In genomic region chr2L:16887660-16888573, dm6 we compare ENCODE assay signal across 4 fruit fly cellular contexts.
TF ChIP-seq lines count a peak whose summit lies in the region.

osi (minus strand) TSS chr2L:16887966.
tweek (plus strand) TSS chr2L:16888490.

TF ChIP-seq in whole organism, adult, 20 proteins besides CTCF, POLR2A, EP300 and RAD21 (continued from another document):
- TF ChIP-seq CG14711 (tag; optimal IDR thresholded peaks at IDR 0.05; lab: Kevin White, UChicago), result no peak
- no peak for TF ChIP-seq Clk (GFP tag; optimal IDR thresholded peaks at IDR 0.05; lab: Kevin White, UChicago)
TF ChIP-seq in whole organism, adult: peak in this region for 14.

TF ChIP-seq in whole organism, embryonic, 481 proteins besides CTCF, POLR2A, EP300 and RAD21 (continued from another document and continues in another):
- TF ChIP-seq HmgZ (tag; optimal IDR thresholded peaks at IDR 0.05; lab: Kevin White, UChicago) (peak; percentile 35), CG43689 (GFP tag; IDR thresholded peaks at IDR 0.05; lab: Robert Waterston, UW) (no peak; the same call in 1 of the 2 replicates), jing (GFP tag; optimal IDR thresholded peaks at IDR 0.05; lab: Kevin White, UChicago) (peak; percentile 29), Antp (GFP tag; optimal IDR thresholded peaks at IDR 0.05; lab: Kevin White, UChicago) (no peak), phol (tag; optimal IDR thresholded peaks at IDR 0.05; lab: Kevin White, UChicago) (peak; percentile 72), bcd (GFP tag; optimal IDR thresholded peaks at IDR 0.05; lab: Kevin White, UChicago) (peak; percentile 57), Drgx (GFP tag; IDR thresholded peaks at IDR 0.05; lab: Robert Waterston, UW) (no peak), Dfd (GFP tag; optimal IDR thresholded peaks at IDR 0.05; lab: Kevin White, UChicago) (no peak), schlank (tag; optimal IDR thresholded peaks at IDR 0.05; lab: Kevin White, UChicago) (no peak), Dip2 (GFP tag; IDR thresholded peaks at IDR 0.05; lab: Robert Waterston, UW) (no peak), grau (tag; optimal IDR thresholded peaks at IDR 0.05; lab: Kevin White, UChicago) (peak; percentile 70), CG9437 (GFP tag; optimal IDR thresholded peaks at IDR 0.05; lab: Kevin White, UChicago) (peak; percentile 57), CG31365 (tag; optimal IDR thresholded peaks at IDR 0.05; lab: Kevin White, UChicago) (no peak), Hr39 (optimal IDR thresholded peaks at IDR 0.05; lab: Kevin White, UChicago) (no peak), CG1832 (GFP tag; optimal IDR thresholded peaks at IDR 0.05; lab: Kevin White, UChicago) (no peak), CG12219 (GFP tag; optimal IDR thresholded peaks at IDR 0.05; lab: Kevin White, UChicago) (no peak), Bgb (GFP tag; IDR thresholded peaks at IDR 0.05; lab: Robert Waterston, UW; ENCODE audit: partially characterized antibody) (peak; percentile 94), Atf6 (GFP tag; IDR thresholded peaks at IDR 0.05; lab: Robert Waterston, UW) (no peak), chn (GFP tag; optimal IDR thresholded peaks at IDR 0.05; lab: Kevin White, UChicago) (peak; percentile 36), lola (GFP tag; optimal IDR thresholded peaks at IDR 0.05; lab: Kevin White, UChicago) (peak in 1 of 3 experiments; percentile 78), CG1603 (tag; optimal IDR thresholded peaks at IDR 0.05; lab: Kevin White, UChicago) (peak; percentile 46), slou (GFP tag; optimal IDR thresholded peaks at IDR 0.05; lab: Kevin White, UChicago) (peak; percentile 54), gsb-n (tag; optimal IDR thresholded peaks at IDR 0.05; lab: Kevin White, UChicago) (no peak), eve (GFP tag; optimal IDR thresholded peaks at IDR 0.05; lab: Kevin White, UChicago) (no peak), CG8478 (optimal IDR thresholded peaks at IDR 0.05; lab: Kevin White, UChicago) (no peak), Abd-B (GFP tag; optimal IDR thresholded peaks at IDR 0.05; lab: Kevin White, UChicago) (no peak), Dip3 (GFP tag; optimal IDR thresholded peaks at IDR 0.05; lab: Kevin White, UChicago) (peak; percentile 11), zf30C (GFP tag; optimal IDR thresholded peaks at IDR 0.05; lab: Kevin White, UChicago) (no peak), dan (GFP tag; IDR thresholded peaks at IDR 0.05; lab: Robert Waterston, UW) (no peak), pros (GFP tag; optimal IDR thresholded peaks at IDR 0.05; lab: Kevin White, UChicago) (no peak), CG12942 (GFP tag; optimal IDR thresholded peaks at IDR 0.05; lab: Kevin White, UChicago) (peak; percentile 67), trh (GFP tag; optimal IDR thresholded peaks at IDR 0.05; lab: Kevin White, UChicago) (peak; percentile 47), CG15073 (GFP tag; optimal IDR thresholded peaks at IDR 0.05; lab: Kevin White, UChicago) (peak; percentile 16), Ssrp (tag; optimal IDR thresholded peaks at IDR 0.05; lab: Kevin White, UChicago) (no peak), CG2875 (GFP tag; optimal IDR thresholded peaks at IDR 0.05; lab: Kevin White, UChicago) (no peak), lab (GFP tag; optimal IDR thresholded peaks at IDR 0.05; lab: Kevin White, UChicago) (peak; percentile 23), sr (GFP tag; IDR thresholded peaks at IDR 0.05; lab: Robert Waterston, UW) (no peak), vfl (GFP tag; optimal IDR thresholded peaks at IDR 0.05; lab: Kevin White, UChicago) (peak; percentile 57), CG30020 (tag; optimal IDR thresholded peaks at IDR 0.05; lab: Kevin White, UChicago) (no peak), BEAF-32 (GFP tag; optimal IDR thresholded peaks at IDR 0.05; lab: Kevin White, UChicago) (peak; percentile 94), bsh (GFP tag; optimal IDR thresholded peaks at IDR 0.05; lab: Kevin White, UChicago) (no peak), mirr (GFP tag; optimal IDR thresholded peaks at IDR 0.05; lab: Kevin White, UChicago) (peak; percentile 10), z (GFP tag; IDR thresholded peaks at IDR 0.05; lab: Robert Waterston, UW) (no peak), CkIIα-i1 (GFP tag; IDR thresholded peaks at IDR 0.05; lab: Robert Waterston, UW) (no peak), CG10274 (GFP tag; optimal IDR thresholded peaks at IDR 0.05; lab: Kevin White, UChicago) (no peak)

TF ChIP-seq in whole organism, prepupa, 60 proteins besides CTCF, POLR2A, EP300 and RAD21 (continued from another document):
- TF ChIP-seq lz (GFP tag; optimal IDR thresholded peaks at IDR 0.05; lab: Kevin White, UChicago), result peak; percentile 66
- no peak for TF ChIP-seq CG8319 (GFP tag; optimal IDR thresholded peaks at IDR 0.05; lab: Kevin White, UChicago)
- TF ChIP-seq Met (GFP tag; optimal IDR thresholded peaks at IDR 0.05; lab: Kevin White, UChicago), result peak; percentile 37
- TF ChIP-seq esn (GFP tag; optimal IDR thresholded peaks at IDR 0.05; lab: Kevin White, UChicago), result peak; percentile 70
- TF ChIP-seq CG31627 (GFP tag; optimal IDR thresholded peaks at IDR 0.05; lab: Kevin White, UChicago), result peak; percentile 72
- TF ChIP-seq CG32006 (GFP tag; optimal IDR thresholded peaks at IDR 0.05; lab: Kevin White, UChicago), result peak; percentile 75
- no peak for TF ChIP-seq CG11762 (GFP tag; optimal IDR thresholded peaks at IDR 0.05; lab: Kevin White, UChicago; ENCODE audit: insufficient read depth)
- TF ChIP-seq spab (GFP tag; optimal IDR thresholded peaks at IDR 0.05; lab: Kevin White, UChicago), result no peak
- TF ChIP-seq CG6808 (GFP tag; optimal IDR thresholded peaks at IDR 0.05; lab: Kevin White, UChicago), result no peak
- peak; percentile 0 for TF ChIP-seq CG6792 (GFP tag; optimal IDR thresholded peaks at IDR 0.05; lab: Kevin White, UChicago)
- peak; percentile 4 for TF ChIP-seq fkh (GFP tag; optimal IDR thresholded peaks at IDR 0.05; lab: Kevin White, UChicago)
- no peak for TF ChIP-seq net (GFP tag; optimal IDR thresholded peaks at IDR 0.05; lab: Kevin White, UChicago)
- no peak for TF ChIP-seq CG16779 (tag; optimal IDR thresholded peaks at IDR 0.05; lab: Kevin White, UChicago)
- no peak for TF ChIP-seq dsx (GFP tag; optimal IDR thresholded peaks at IDR 0.05; lab: Kevin White, UChicago; ENCODE audit: poor library complexity, severe bottlenecking)
- peak; percentile 29 for TF ChIP-seq Sox102F (GFP tag; optimal IDR thresholded peaks at IDR 0.05; lab: Kevin White, UChicago)
- no peak for TF ChIP-seq CG7368 (GFP tag; optimal IDR thresholded peaks at IDR 0.05; lab: Kevin White, UChicago)
- peak; percentile 31 for TF ChIP-seq CG8632 (GFP tag; optimal IDR thresholded peaks at IDR 0.05; lab: Kevin White, UChicago)
- TF ChIP-seq vri (GFP tag; optimal IDR thresholded peaks at IDR 0.05; lab: Kevin White, UChicago), result peak; percentile 72
- no peak for TF ChIP-seq CG6854 (GFP tag; optimal IDR thresholded peaks at IDR 0.05; lab: Kevin White, UChicago)
- TF ChIP-seq Hr38 (GFP tag; optimal IDR thresholded peaks at IDR 0.05; lab: Kevin White, UChicago), result no peak
- TF ChIP-seq CG34406 (GFP tag; optimal IDR thresholded peaks at IDR 0.05; lab: Kevin White, UChicago), result peak; percentile 29
- no peak for TF ChIP-seq CG11294 (GFP tag; IDR thresholded peaks at IDR 0.05; lab: Robert Waterston, UW)
- peak; percentile 61 for TF ChIP-seq Hr4 (GFP tag; optimal IDR thresholded peaks at IDR 0.05; lab: Kevin White, UChicago)
- TF ChIP-seq Lpt (GFP tag; optimal IDR thresholded peaks at IDR 0.05; lab: Kevin White, UChicago), result peak; percentile 24
- peak; percentile 75 for TF ChIP-seq svp (GFP tag; lab: Kevin White, UChicago)
- peak; percentile 75 for TF ChIP-seq CG10631 (GFP tag; optimal IDR thresholded peaks at IDR 0.05; lab: Kevin White, UChicago)
- TF ChIP-seq Hr39 (GFP tag; optimal IDR thresholded peaks at IDR 0.05; lab: Kevin White, UChicago), result peak; percentile 59
- TF ChIP-seq Eip93F (GFP tag; optimal IDR thresholded peaks at IDR 0.05; lab: Kevin White, UChicago), result no peak
- TF ChIP-seq pdm3 (GFP tag; optimal IDR thresholded peaks at IDR 0.05; lab: Kevin White, UChicago), result no peak
- no peak; the same call in 2 of the 3 replicates for TF ChIP-seq eg (GFP tag; IDR thresholded peaks at IDR 0.05; lab: Robert Waterston, UW)
- no peak for TF ChIP-seq Blimp-1 (GFP tag; optimal IDR thresholded peaks at IDR 0.05; lab: Kevin White, UChicago)
- TF ChIP-seq fd85E (GFP tag; optimal IDR thresholded peaks at IDR 0.05; lab: Kevin White, UChicago), result no peak
- no peak for TF ChIP-seq CG10669 (GFP tag; optimal IDR thresholded peaks at IDR 0.05; lab: Kevin White, UChicago)
- TF ChIP-seq CG15336 (GFP tag; IDR thresholded peaks at IDR 0.05; lab: Robert Waterston, UW), result no peak
- no peak for TF ChIP-seq CG11902 (GFP tag; optimal IDR thresholded peaks at IDR 0.05; lab: Kevin White, UChicago)
- TF ChIP-seq OdsH (GFP tag; optimal IDR thresholded peaks at IDR 0.05; lab: Kevin White, UChicago), result peak; percentile 48
- TF ChIP-seq cyc (GFP tag; optimal IDR thresholded peaks at IDR 0.05; lab: Kevin White, UChicago), result peak; percentile 54
- no peak for TF ChIP-seq Smox (GFP tag; optimal IDR thresholded peaks at IDR 0.05; lab: Kevin White, UChicago)
- peak; percentile 36; the same call in 1 of the 3 replicates for TF ChIP-seq CG6163 (GFP tag; IDR thresholded peaks at IDR 0.05; lab: Robert Waterston, UW)
- no peak for TF ChIP-seq CG3919 (GFP tag; optimal IDR thresholded peaks at IDR 0.05; lab: Kevin White, UChicago)

TF ChIP-seq in whole organism, wandering third instar larva, 38 proteins besides CTCF, POLR2A, EP300 and RAD21 (continued from another document):
- TF ChIP-seq tai (GFP tag; optimal IDR thresholded peaks at IDR 0.05; lab: Kevin White, UChicago), result no peak
- TF ChIP-seq Dif (GFP tag; optimal IDR thresholded peaks at IDR 0.05; lab: Kevin White, UChicago; ENCODE audit: partially characterized antibody), result no peak
- TF ChIP-seq woc (GFP tag; optimal IDR thresholded peaks at IDR 0.05; lab: Kevin White, UChicago), result peak; percentile 87
- TF ChIP-seq Rel (GFP tag; optimal IDR thresholded peaks at IDR 0.05; lab: Kevin White, UChicago), result no peak
- peak; percentile 100 for TF ChIP-seq Rel (tag; optimal IDR thresholded peaks at IDR 0.05; lab: Kevin White, UChicago)
- peak; percentile 28 for TF ChIP-seq brk (GFP tag; optimal IDR thresholded peaks at IDR 0.05; lab: Kevin White, UChicago)
- TF ChIP-seq rgr (GFP tag; optimal IDR thresholded peaks at IDR 0.05; lab: Kevin White, UChicago), result peak; percentile 55
- TF ChIP-seq dmrt93B (GFP tag; optimal IDR thresholded peaks at IDR 0.05; lab: Kevin White, UChicago), result peak; percentile 20
- no peak for TF ChIP-seq Abd-B (GFP tag; optimal IDR thresholded peaks at IDR 0.05; lab: Kevin White, UChicago)
- TF ChIP-seq sv (GFP tag; optimal IDR thresholded peaks at IDR 0.05; lab: Kevin White, UChicago), result peak; percentile 61
- TF ChIP-seq Hr78 (GFP tag; optimal IDR thresholded peaks at IDR 0.05; lab: Kevin White, UChicago), result no peak
- TF ChIP-seq Jra (GFP tag; optimal IDR thresholded peaks at IDR 0.05; lab: Kevin White, UChicago), result peak; percentile 78
- TF ChIP-seq Myc (optimal IDR thresholded peaks at IDR 0.05; lab: Kevin White, UChicago), result peak; percentile 87
- TF ChIP-seq Dfd (GFP tag; optimal IDR thresholded peaks at IDR 0.05; lab: Kevin White, UChicago), result no peak
- TF ChIP-seq CG32264 (GFP tag; optimal IDR thresholded peaks at IDR 0.05; lab: Kevin White, UChicago), result no peak
- TF ChIP-seq psq (GFP tag; optimal IDR thresholded peaks at IDR 0.05; lab: Kevin White, UChicago), result peak; percentile 59
